Worm (Caenorhabditis elegans): Measurements from ENCODE around the gene F13E9.5.

F13E9.5 gene

DNA sequence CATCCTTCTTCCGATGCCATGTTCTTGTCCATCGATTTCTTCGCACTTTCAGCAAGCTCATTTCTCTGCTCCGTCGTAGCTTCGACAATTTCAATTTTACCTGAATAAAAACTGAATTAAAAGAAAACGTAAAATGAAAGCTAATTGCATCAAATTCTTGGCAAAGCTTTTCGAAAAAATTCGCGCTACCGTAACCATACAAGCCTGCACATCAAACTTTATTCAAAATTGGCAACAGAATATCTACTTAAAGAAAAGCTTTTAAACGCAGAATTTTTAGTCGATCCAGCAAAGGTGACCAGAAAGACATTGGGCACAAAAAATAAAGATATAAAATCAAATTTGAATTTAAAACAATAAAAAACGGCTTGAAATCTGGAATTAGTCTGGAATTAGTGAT, 41.9 kb downstream of the F13E9.5 start:
- no peak for TF ChIP-seq skn-1 (tag; optimal IDR thresholded peaks at IDR 0.05)
- no peak for TF ChIP-seq nhr-25 (tag; optimal IDR thresholded peaks at IDR 0.05)
